Worm (Caenorhabditis elegans): Measurements from ENCODE around the gene C10C6.13.

DNA sequence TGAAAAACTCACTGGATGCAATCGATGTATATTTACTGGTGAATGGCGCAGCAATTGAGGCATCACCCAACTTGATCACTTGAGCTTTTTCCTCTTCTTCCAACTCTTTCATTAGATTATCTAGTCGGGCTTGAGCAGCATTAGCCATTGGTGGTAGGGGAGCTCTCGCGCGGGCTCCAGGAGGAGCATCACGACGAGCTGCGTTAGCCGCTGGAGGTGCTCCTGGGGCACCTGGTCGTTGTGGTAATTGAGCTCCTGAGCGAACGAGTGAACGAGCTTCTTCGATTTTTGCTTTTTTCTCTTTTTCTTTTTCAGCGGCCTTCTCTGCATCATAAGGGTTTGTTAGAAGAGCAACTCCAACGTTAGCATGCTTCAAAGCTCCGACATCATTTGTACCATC lies 5.5 kb upstream of the C10C6.13 start:
- TF ChIP-seq flt-1 (GFP tag; IDR thresholded peaks at IDR 0.05) (no peak), med-1 (GFP tag; optimal IDR thresholded peaks at IDR 0.05; ENCODE audit: insufficient read depth) (no peak), ztf-23 (GFP tag; IDR thresholded peaks at IDR 0.05) (no peak), T22C8.4 (GFP tag; IDR thresholded peaks at IDR 0.05) (no peak), klf-2 (GFP tag; conservative IDR thresholded peaks at IDR 0.05) (no peak), tab-1 (GFP tag; IDR thresholded peaks at IDR 0.05) (no peak), ref-1 (GFP tag; conservative IDR thresholded peaks at IDR 0.05) (no peak), cog-1 (tag; optimal IDR thresholded peaks at IDR 0.05) (no peak), ztf-29 (GFP tag; IDR thresholded peaks at IDR 0.05) (no peak)

Data from whole organism, midembryonic.